Worm (Caenorhabditis elegans) whole organism, early embryonic: ENCODE results near the gene C24D10.6.

Source experiments
- B0310.2 ChIP-seq: sonication (generic microtip); optimal IDR thresholded peaks from 2 replicates; lab custom pipeline; 2016; ENCODE audit warnings: mild to moderate bottlenecking, missing genetic modification characterization, missing compliant biosample characterization
- F13C5.2 ChIP-seq: sonication (generic microtip); optimal IDR thresholded peaks from 2 replicates; lab custom pipeline; 2017; ENCODE audit warnings: mild to moderate bottlenecking, missing genetic modification characterization, inconsistent platforms, missing compliant biosample characterization
- aly-1 ChIP-seq: sonication (generic microtip); optimal IDR thresholded peaks from 2 replicates; lab custom pipeline; 2016; ENCODE audit warnings: missing genetic modification characterization, missing compliant biosample characterization
- ama-1 ChIP-seq: fragments of 150-350 bp; optimal IDR thresholded peaks from 2 replicates; lab custom pipeline; 2014
- ceh-13 ChIP-seq: fragments of 200-800 bp; sonication (Bioruptor generic); optimal IDR thresholded peaks from 2 replicates; lab custom pipeline; 2018; ENCODE audit warnings: mild to moderate bottlenecking, missing genetic modification characterization, missing compliant biosample characterization
- ceh-36 ChIP-seq: sonication (generic microtip); optimal IDR thresholded peaks from 2 replicates; lab custom pipeline; 2016; ENCODE audit warnings: missing genetic modification characterization, inconsistent platforms, missing compliant biosample characterization
- ets-7 ChIP-seq: sonication (generic microtip); optimal IDR thresholded peaks from 2 replicates; lab custom pipeline; 2016; ENCODE audit warnings: missing genotype, missing genetic modification characterization, missing compliant biosample characterization
- flt-1 ChIP-seq: fragments of 200-800 bp; sonication (Bioruptor generic); IDR thresholded peaks from 2 replicates; pipeline ENCODE4 v1.3.6; 2022; ENCODE audit warnings: missing genetic modification characterization, missing compliant biosample characterization
- hmbx-1 ChIP-seq: sonication (generic microtip); optimal IDR thresholded peaks from 2 replicates; lab custom pipeline; 2016; ENCODE audit warnings: mild to moderate bottlenecking, missing genetic modification characterization, missing compliant biosample characterization
- hmg-4 ChIP-seq: fragments of 200-800 bp; sonication (Bioruptor generic); optimal IDR thresholded peaks from 2 replicates; lab custom pipeline; 2018; ENCODE audit warnings: mild to moderate bottlenecking, missing genetic modification characterization, missing compliant biosample characterization
- hnd-1 ChIP-seq: sonication (generic microtip); optimal IDR thresholded peaks from 2 replicates; lab custom pipeline; 2016; ENCODE audit warnings: missing genetic modification characterization, missing compliant biosample characterization
- pes-1 ChIP-seq: fragments of 200-800 bp; sonication (Bioruptor generic); IDR thresholded peaks from 2 replicates; pipeline ENCODE4 v1.3.6; 2022; ENCODE audit warnings: missing genetic modification reagents, missing genetic modification characterization, missing compliant biosample characterization
- scrt-1 ChIP-seq: fragments of 200-800 bp; sonication (Bioruptor generic); IDR thresholded peaks from 2 replicates; pipeline ENCODE4 v1.3.6; 2022; ENCODE audit warnings: missing genetic modification characterization, missing compliant biosample characterization
- sea-1 ChIP-seq: fragments of 200-800 bp; sonication (Bioruptor generic); conservative IDR thresholded peaks from 2 replicates; pipeline ENCODE4 v1.3.6; 2022; ENCODE audit warnings: missing genetic modification characterization, missing compliant biosample characterization
- tbx-11 ChIP-seq: fragments of 200-800 bp; sonication (Bioruptor generic); IDR thresholded peaks from 2 replicates; pipeline ENCODE4 v1.3.6; 2022; ENCODE audit warnings: missing genetic modification characterization, missing compliant biosample characterization
- tbx-37 ChIP-seq: fragments of 200-800 bp; sonication (Bioruptor generic); conservative IDR thresholded peaks from 2 replicates; pipeline ENCODE4 v1.3.6; 2022; ENCODE audit warnings: missing genetic modification reagents, missing genetic modification characterization, missing compliant biosample characterization
- tra-4 ChIP-seq: sonication (generic microtip); optimal IDR thresholded peaks from 2 replicates; lab custom pipeline; 2017; ENCODE audit warnings: missing genetic modification characterization, missing compliant biosample characterization

Gene C24D10.6

DNA sequence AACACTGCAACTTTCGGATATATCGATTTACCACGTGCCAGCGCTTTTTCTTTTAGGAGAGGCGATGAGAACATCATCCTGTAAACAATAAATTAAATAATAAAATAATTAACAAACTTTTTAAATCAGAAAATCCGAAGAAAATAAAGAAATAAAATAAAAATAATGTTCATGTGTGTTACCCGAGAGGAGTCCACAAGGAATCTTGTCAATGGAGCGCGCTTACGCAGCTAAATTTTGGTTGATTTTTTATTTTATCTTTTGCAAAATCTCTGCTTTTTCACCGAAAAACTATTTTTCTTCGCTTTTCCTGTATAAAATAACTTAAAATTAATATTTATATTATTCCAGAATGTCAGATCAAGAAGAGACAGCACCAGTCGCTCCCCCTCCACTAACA lies at the start of gene C24D10.6, which contains the start of gene C24D10.4:
Gene C24D10.6 (minus strand): TSS at position 78 of the 400 bp plus-strand sequence.
Gene C24D10.4 (plus strand): TSS at position 352 of the 400 bp plus-strand sequence.
- no peak for TF ChIP-seq ets-7 (tag; lab: Kevin White, UChicago)
- TF ChIP-seq hmg-4, result no peak
- no peak for TF ChIP-seq aly-1 (tag; lab: Kevin White, UChicago)
- TF ChIP-seq pes-1 (GFP tag; lab: Robert Waterston, UW), result no peak
- TF ChIP-seq sea-1 (GFP tag; lab: Robert Waterston, UW), result no peak
- no peak for TF ChIP-seq ama-1 (lab: Kevin White, UChicago)
- TF ChIP-seq F13C5.2 (tag; lab: Kevin White, UChicago), result no peak
- no peak for TF ChIP-seq tbx-11 (GFP tag; lab: Robert Waterston, UW)
- no peak for TF ChIP-seq tbx-37
- TF ChIP-seq scrt-1 (GFP tag; lab: Robert Waterston, UW), result no peak
- TF ChIP-seq ceh-13 (GFP tag; lab: Kevin White, UChicago), result no peak
- TF ChIP-seq hmbx-1 (tag; lab: Kevin White, UChicago), result no peak
- TF ChIP-seq B0310.2 (tag; lab: Kevin White, UChicago), result no peak
- TF ChIP-seq ceh-36, result no peak

DNA sequence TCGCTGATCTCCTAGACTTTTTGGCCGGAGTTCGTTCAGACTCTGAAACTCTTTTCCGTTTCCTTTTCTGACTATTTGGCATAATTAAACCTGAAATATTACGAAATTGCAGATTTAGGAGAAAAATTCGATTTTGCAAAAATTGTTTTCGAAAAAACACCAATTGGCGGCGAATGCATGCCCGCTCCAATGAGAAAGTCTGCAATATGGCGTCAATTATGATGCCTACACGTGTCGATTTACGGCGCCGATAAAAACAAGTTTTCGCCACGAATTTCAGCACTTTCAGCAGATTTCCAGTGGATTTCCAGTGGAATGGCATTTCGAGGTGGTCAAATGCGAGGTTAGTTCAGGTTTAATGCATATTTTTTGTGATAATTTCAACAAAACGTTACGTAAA lies 49.3 kb upstream of the C24D10.6 start, which contains the start of the genes Y59E9AL.36 and nbet-1:
Gene Y59E9AL.36 (minus strand): TSS at position 92 of the 400 bp plus-strand sequence.
Gene nbet-1 (plus strand): TSS at position 112 of the 400 bp plus-strand sequence.
- TF ChIP-seq F13C5.2 (tag; lab: Kevin White, UChicago) (peak; percentile 59), ceh-13 (GFP tag; lab: Kevin White, UChicago) (no peak), tbx-11 (GFP tag; lab: Robert Waterston, UW) (no peak), pes-1 (GFP tag; lab: Robert Waterston, UW) (0 out of 2 replicates have a peak, but pooled peaks have one; percentile 12), hmg-4 (no peak), tra-4 (tag; lab: Kevin White, UChicago) (no peak), B0310.2 (tag; lab: Kevin White, UChicago) (no peak)

DNA sequence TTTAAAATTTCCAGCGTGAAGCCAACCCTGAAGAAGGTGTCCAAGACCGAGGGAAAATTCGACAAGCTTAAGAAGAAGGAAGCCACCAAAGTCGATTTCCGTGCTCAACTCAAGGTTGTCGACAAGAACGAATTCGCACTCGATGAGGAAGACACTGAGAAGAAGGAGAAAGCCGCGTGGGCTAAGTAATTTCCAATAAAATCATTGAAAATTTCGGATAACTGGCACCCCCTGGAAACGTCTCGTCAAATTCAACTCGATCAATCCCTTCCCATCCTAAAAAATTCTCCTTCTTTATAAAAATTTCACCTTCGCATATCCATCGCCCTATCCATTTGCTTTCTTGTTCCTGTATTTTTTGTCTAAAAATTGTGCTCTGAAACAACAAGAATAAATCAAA lies 46.7 kb upstream of the C24D10.6 start:
- TF ChIP-seq ets-7 (tag; lab: Kevin White, UChicago) (no peak), F13C5.2 (tag; lab: Kevin White, UChicago) (no peak), sea-1 (GFP tag; lab: Robert Waterston, UW) (no peak), pes-1 (GFP tag; lab: Robert Waterston, UW) (no peak), tbx-11 (GFP tag; lab: Robert Waterston, UW) (no peak), scrt-1 (GFP tag; lab: Robert Waterston, UW) (no peak), ceh-13 (GFP tag; lab: Kevin White, UChicago) (no peak), aly-1 (tag; lab: Kevin White, UChicago) (no peak), ceh-36 (no peak), ama-1 (lab: Kevin White, UChicago) (no peak), B0310.2 (tag; lab: Kevin White, UChicago) (no peak), tra-4 (tag; lab: Kevin White, UChicago) (no peak), hnd-1 (tag; lab: Kevin White, UChicago) (no peak), tbx-37 (no peak), hmg-4 (no peak), hmbx-1 (tag; lab: Kevin White, UChicago) (no peak), flt-1 (no peak)

DNA sequence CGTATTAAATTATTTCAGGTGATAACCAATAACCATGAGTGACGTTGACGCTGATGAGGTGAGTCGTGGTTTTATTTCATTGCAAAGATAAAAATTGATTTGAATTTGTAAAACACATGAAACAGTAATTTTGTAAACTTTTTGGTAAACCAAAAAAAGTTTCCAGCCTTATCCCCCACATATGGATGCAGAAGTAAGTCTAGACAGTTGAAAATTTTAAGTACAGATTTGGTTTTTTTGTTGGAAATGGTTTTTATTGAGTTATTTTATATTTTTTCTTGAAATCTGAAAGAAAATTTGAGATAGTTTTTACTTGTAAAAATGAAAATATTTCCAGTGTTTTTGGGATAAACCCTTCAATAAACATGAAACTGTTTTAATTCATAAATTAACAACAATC lies 44.5 kb upstream of the C24D10.6 start, which contains the start of gene tni-4:
Gene tni-4 (plus strand): TSS at position 19 of the 400 bp plus-strand sequence.
- TF ChIP-seq F13C5.2 (tag; lab: Kevin White, UChicago) (no peak), ceh-36 (no peak)

DNA sequence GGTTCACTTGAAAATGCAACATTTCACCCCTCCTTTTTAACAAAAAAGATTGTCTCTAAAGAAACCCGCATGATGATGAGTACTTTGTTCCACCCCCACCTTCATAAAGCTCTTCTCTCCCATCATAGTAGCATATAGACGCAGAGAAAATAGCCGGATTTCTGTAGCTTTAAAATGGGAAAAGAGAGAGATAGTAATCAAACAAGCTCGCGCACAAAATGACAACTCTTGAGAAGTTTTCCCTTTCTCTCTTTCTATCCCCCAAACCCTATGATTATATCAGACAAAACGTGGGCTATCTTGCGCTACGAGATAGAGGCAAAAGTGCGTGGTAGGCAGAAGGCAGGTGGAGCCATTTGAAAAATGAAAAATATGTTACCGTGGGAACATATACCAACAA lies 42.5 kb upstream of the C24D10.6 start:
- TF ChIP-seq ets-7 (tag; lab: Kevin White, UChicago) (no peak), ceh-13 (GFP tag; lab: Kevin White, UChicago) (no peak), F13C5.2 (tag; lab: Kevin White, UChicago) (no peak), pes-1 (GFP tag; lab: Robert Waterston, UW) (no peak), hmbx-1 (tag; lab: Kevin White, UChicago) (no peak), B0310.2 (tag; lab: Kevin White, UChicago) (no peak), ceh-36 (no peak), aly-1 (tag; lab: Kevin White, UChicago) (no peak), tbx-11 (GFP tag; lab: Robert Waterston, UW) (no peak), hnd-1 (tag; lab: Kevin White, UChicago) (no peak), flt-1 (no peak), ama-1 (lab: Kevin White, UChicago) (no peak), sea-1 (GFP tag; lab: Robert Waterston, UW) (no peak)

DNA sequence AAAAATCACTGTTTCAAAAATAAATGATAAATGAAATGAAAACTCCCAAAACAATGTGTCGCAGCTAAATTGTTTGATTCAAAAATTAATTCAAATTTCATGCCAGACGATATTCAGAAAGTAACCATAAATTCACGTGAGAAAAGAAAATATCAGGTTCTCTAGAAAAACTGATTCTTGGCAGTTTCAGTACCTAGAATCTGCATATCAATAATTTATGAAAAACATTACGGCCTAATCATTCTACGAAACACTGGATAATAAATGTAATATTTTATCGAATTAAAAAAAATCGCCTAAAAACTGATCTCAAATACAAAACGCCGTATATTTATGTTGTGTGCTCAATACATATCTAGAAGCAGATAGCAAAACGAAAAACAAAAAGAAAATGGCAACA lies 40.8 kb upstream of the C24D10.6 start:
- TF ChIP-seq B0310.2 (tag; lab: Kevin White, UChicago) (no peak), tbx-37 (no peak), flt-1 (no peak), scrt-1 (GFP tag; lab: Robert Waterston, UW) (no peak), hmbx-1 (tag; lab: Kevin White, UChicago) (no peak), tbx-11 (GFP tag; lab: Robert Waterston, UW) (no peak), hnd-1 (tag; lab: Kevin White, UChicago) (no peak), ets-7 (tag; lab: Kevin White, UChicago) (no peak), aly-1 (tag; lab: Kevin White, UChicago) (no peak), pes-1 (GFP tag; lab: Robert Waterston, UW) (no peak), tra-4 (tag; lab: Kevin White, UChicago) (no peak), sea-1 (GFP tag; lab: Robert Waterston, UW) (no peak), F13C5.2 (tag; lab: Kevin White, UChicago) (no peak)

DNA sequence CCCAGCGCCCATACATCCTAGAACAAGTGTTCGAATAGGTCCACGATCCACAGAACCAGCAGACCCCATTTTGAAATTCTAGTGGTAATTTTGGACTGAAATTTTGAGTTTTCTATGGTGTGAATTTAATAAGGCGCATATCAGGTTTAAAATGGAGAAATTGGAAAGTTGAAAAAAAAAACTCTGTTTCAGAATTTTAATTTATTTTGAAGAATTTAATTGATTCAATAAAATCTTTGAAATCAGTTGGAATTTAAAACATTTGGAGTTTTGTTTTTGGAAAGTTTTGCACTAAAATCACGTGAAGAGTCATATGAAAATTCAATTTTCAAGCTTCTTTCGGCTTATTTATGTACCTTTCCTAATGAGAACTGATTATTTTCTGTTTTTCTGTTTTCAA lies 35.5 kb upstream of the C24D10.6 start, which contains the start of gene gpa-18:
Gene gpa-18 (minus strand): TSS at position 101 of the 400 bp plus-strand sequence.
- TF ChIP-seq aly-1 (tag; lab: Kevin White, UChicago) (no peak), hmbx-1 (tag; lab: Kevin White, UChicago) (no peak), hnd-1 (tag; lab: Kevin White, UChicago) (no peak), ceh-36 (no peak), scrt-1 (GFP tag; lab: Robert Waterston, UW) (no peak)
